ENCODE assay signal across 1 fruit fly cellular context in the genomic region with DNA sequence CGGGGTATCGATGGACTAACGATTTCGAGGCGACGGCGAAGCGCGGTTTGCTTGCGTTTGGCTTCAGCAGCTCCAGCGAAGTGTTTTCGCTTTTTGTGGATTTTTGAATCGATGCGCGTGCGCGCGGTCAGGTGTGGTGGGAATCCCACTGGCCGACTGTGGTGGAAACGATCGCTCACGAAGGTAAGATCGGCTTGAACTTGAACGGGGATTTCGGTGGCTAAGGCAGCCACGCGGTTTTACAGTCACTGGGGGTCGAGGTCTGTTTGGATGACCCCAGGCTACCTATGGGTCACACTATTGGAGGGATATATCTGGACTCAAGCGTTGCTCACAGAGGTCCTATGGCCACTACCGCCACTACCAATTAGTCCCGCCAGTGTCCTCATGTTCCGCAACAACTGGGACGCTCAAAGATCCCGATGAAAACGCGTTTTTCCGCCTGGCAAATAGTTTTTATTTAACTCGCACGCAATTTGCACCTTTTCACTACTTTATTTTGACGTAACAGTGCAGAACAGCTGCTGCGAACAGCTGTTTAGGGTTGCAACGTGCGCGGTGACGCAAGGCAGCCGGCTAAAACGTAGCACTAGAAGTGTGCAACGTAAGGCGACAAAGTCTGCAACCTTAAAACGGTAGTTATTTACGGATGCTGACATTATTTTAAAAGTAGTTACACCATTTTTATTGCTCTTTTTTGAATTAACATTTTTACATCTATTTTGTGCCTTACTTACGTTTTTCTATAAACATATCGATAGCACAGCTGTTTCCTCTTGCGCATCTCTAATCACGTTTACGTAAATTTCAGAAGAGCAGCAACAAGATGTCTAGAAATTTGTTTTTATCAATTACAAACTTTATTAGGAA.
TF ChIP-seq lines count a peak whose summit lies in the region.

A gene (minus strand): TSS at position 516 of the 870 bp plus-strand sequence.
A gene (plus strand): TSS at position 780 of the 870 bp plus-strand sequence.

TF ChIP-seq in whole organism, embryonic, 481 proteins besides CTCF, POLR2A, EP300 and RAD21 (continued from another document):
- TF ChIP-seq h (optimal IDR thresholded peaks at IDR 0.05; lab: Kevin White, UChicago) (no peak), CG17186 (GFP tag; optimal IDR thresholded peaks at IDR 0.05; lab: Kevin White, UChicago) (peak; percentile 78), ranshi (GFP tag; IDR thresholded peaks at IDR 0.05; lab: Robert Waterston, UW) (0 out of 2 replicates have a peak, but pooled peaks have one; percentile 41), sqz (GFP tag; optimal IDR thresholded peaks at IDR 0.05; lab: Kevin White, UChicago) (no peak), bab2 (GFP tag; optimal IDR thresholded peaks at IDR 0.05; lab: Kevin White, UChicago) (peak; percentile 71), CG5245 (GFP tag; optimal IDR thresholded peaks at IDR 0.05; lab: Kevin White, UChicago) (peak; percentile 70), cg (GFP tag; optimal IDR thresholded peaks at IDR 0.05; lab: Kevin White, UChicago) (no peak), Rfx (GFP tag; IDR thresholded peaks at IDR 0.05; lab: Robert Waterston, UW) (peak; percentile 81; the same call in 1 of the 2 replicates), CG6765 (GFP tag; optimal IDR thresholded peaks at IDR 0.05; lab: Kevin White, UChicago) (no peak), CG2875 (GFP tag; optimal IDR thresholded peaks at IDR 0.05; lab: Kevin White, UChicago) (no peak), CG8765 (GFP tag; IDR thresholded peaks at IDR 0.05; lab: Robert Waterston, UW) (peak; percentile 69), Chrac-16 (GFP tag; optimal IDR thresholded peaks at IDR 0.05; lab: Kevin White, UChicago) (peak; percentile 54), sr (GFP tag; IDR thresholded peaks at IDR 0.05; lab: Robert Waterston, UW) (peak; percentile 31; the same call in 1 of the 3 replicates), CG12744 (GFP tag; optimal IDR thresholded peaks at IDR 0.05; lab: Kevin White, UChicago) (no peak), slou (GFP tag; optimal IDR thresholded peaks at IDR 0.05; lab: Kevin White, UChicago) (peak; percentile 11), Hr3 (GFP tag; optimal IDR thresholded peaks at IDR 0.05; lab: Kevin White, UChicago) (no peak), CG7357 (GFP tag; IDR thresholded peaks at IDR 0.05; lab: Robert Waterston, UW) (peak; percentile 70; the same call in 2 of the 3 replicates), scrt (GFP tag; optimal IDR thresholded peaks at IDR 0.05; lab: Kevin White, UChicago) (peak; percentile 80), CG4360 (GFP tag; IDR thresholded peaks at IDR 0.05; lab: Robert Waterston, UW) (peak; percentile 47), ttk (GFP tag; IDR thresholded peaks at IDR 0.05; lab: Robert Waterston, UW) (peak; percentile 70), croc (GFP tag; conservative IDR thresholded peaks at IDR 0.05; lab: Robert Waterston, UW) (peak; percentile 71), CG14965 (GFP tag; optimal IDR thresholded peaks at IDR 0.05; lab: Kevin White, UChicago; ENCODE audit: borderline replicate concordance) (no peak), az2 (GFP tag; optimal IDR thresholded peaks at IDR 0.05; lab: Kevin White, UChicago) (peak; percentile 34), Atf-2 (GFP tag; optimal IDR thresholded peaks at IDR 0.05; lab: Kevin White, UChicago) (peak; percentile 25), CG14860 (GFP tag; IDR thresholded peaks at IDR 0.05; lab: Robert Waterston, UW; ENCODE audit: partially characterized antibody) (peak; percentile 55; the same call in 2 of the 3 replicates), CG43689 (GFP tag; IDR thresholded peaks at IDR 0.05; lab: Robert Waterston, UW) (peak; percentile 13; the same call in 1 of the 2 replicates), CG16779 (GFP tag; IDR thresholded peaks at IDR 0.05; lab: Robert Waterston, UW) (0 out of 2 replicates have a peak, but pooled peaks have one; percentile 9), CG12299 (tag; optimal IDR thresholded peaks at IDR 0.05; lab: Kevin White, UChicago) (no peak), so (GFP tag; IDR thresholded peaks at IDR 0.05; lab: Robert Waterston, UW) (0 out of 3 replicates have a peak, but pooled peaks have one; percentile 66), CG7839 (tag; optimal IDR thresholded peaks at IDR 0.05; lab: Kevin White, UChicago) (no peak), Ets97D (GFP tag; optimal IDR thresholded peaks at IDR 0.05; lab: Kevin White, UChicago) (peak; percentile 42), unc-4 (GFP tag; IDR thresholded peaks at IDR 0.05; lab: Robert Waterston, UW; ENCODE audit: partially characterized antibody) (peak; percentile 83), CG3847 (GFP tag; IDR thresholded peaks at IDR 0.05; lab: Robert Waterston, UW) (peak; percentile 34), nerfin-2 (GFP tag; IDR thresholded peaks at IDR 0.05; lab: Robert Waterston, UW; ENCODE audit: partially characterized antibody) (0 out of 2 replicates have a peak, but pooled peaks have one; percentile 13), CG4707 (GFP tag; optimal IDR thresholded peaks at IDR 0.05; lab: Kevin White, UChicago) (no peak), Gsc (GFP tag; IDR thresholded peaks at IDR 0.05; lab: Robert Waterston, UW) (peak; percentile 45; the same call in 1 of the 2 replicates), CG12942 (GFP tag; optimal IDR thresholded peaks at IDR 0.05; lab: Kevin White, UChicago) (no peak), oc (tag; optimal IDR thresholded peaks at IDR 0.05; lab: Kevin White, UChicago) (no peak), CG18262 (tag; optimal IDR thresholded peaks at IDR 0.05; lab: Kevin White, UChicago) (peak; percentile 74), sens-2 (GFP tag; IDR thresholded peaks at IDR 0.05; lab: Robert Waterston, UW) (no peak), fru (optimal IDR thresholded peaks at IDR 0.05; lab: Kevin White, UChicago) (no peak), dpn (GFP tag; optimal IDR thresholded peaks at IDR 0.05; lab: Kevin White, UChicago) (peak; percentile 45 to 68), pfk (GFP tag; optimal IDR thresholded peaks at IDR 0.05; lab: Kevin White, UChicago) (no peak), CG6791 (GFP tag; IDR thresholded peaks at IDR 0.05; lab: Robert Waterston, UW; ENCODE audit: partially characterized antibody) (peak; percentile 22; the same call in 1 of the 3 replicates), hb (GFP tag; IDR thresholded peaks at IDR 0.05; lab: Robert Waterston, UW; ENCODE audit: partially characterized antibody) (no peak), Med (GFP tag; lab: Kevin White, UChicago) (peak; percentile 94), CG15601 (tag; optimal IDR thresholded peaks at IDR 0.05; lab: Kevin White, UChicago) (no peak), fd3F (GFP tag; optimal IDR thresholded peaks at IDR 0.05; lab: Kevin White, UChicago) (no peak), CG12769 (tag; optimal IDR thresholded peaks at IDR 0.05; lab: Kevin White, UChicago) (peak; percentile 31), CG1233 (GFP tag; optimal IDR thresholded peaks at IDR 0.05; lab: Kevin White, UChicago) (no peak), CG15269 (tag; optimal IDR thresholded peaks at IDR 0.05; lab: Kevin White, UChicago) (no peak), Asciz (GFP tag; optimal IDR thresholded peaks at IDR 0.05; lab: Kevin White, UChicago) (no peak), Hsf (GFP tag; optimal IDR thresholded peaks at IDR 0.05; lab: Kevin White, UChicago) (peak; percentile 37), CG3838 (GFP tag; optimal IDR thresholded peaks at IDR 0.05; lab: Kevin White, UChicago) (no peak), klu (GFP tag; IDR thresholded peaks at IDR 0.05; lab: Robert Waterston, UW) (no peak; the same call in 1 of the 2 replicates), Sox100B (GFP tag; optimal IDR thresholded peaks at IDR 0.05; lab: Kevin White, UChicago) (peak; percentile 46), CG7786 (GFP tag; optimal IDR thresholded peaks at IDR 0.05; lab: Kevin White, UChicago) (no peak), bsh (GFP tag; optimal IDR thresholded peaks at IDR 0.05; lab: Kevin White, UChicago) (peak in 1 of 2 experiments; percentile 29), CG31365 (tag; optimal IDR thresholded peaks at IDR 0.05; lab: Kevin White, UChicago) (no peak), Lhr (GFP tag; optimal IDR thresholded peaks at IDR 0.05; lab: Kevin White, UChicago) (no peak), CG3163 (GFP tag; optimal IDR thresholded peaks at IDR 0.05; lab: Kevin White, UChicago) (no peak), wor (GFP tag; IDR thresholded peaks at IDR 0.05; lab: Robert Waterston, UW) (no peak), CG18619 (GFP tag; optimal IDR thresholded peaks at IDR 0.05; lab: Kevin White, UChicago) (no peak), gfzf (GFP tag; optimal IDR thresholded peaks at IDR 0.05; lab: Kevin White, UChicago) (peak; percentile 49), chinmo (GFP tag; IDR thresholded peaks at IDR 0.05; lab: Robert Waterston, UW; ENCODE audit: partially characterized antibody) (peak; percentile 52; the same call in 1 of the 4 replicates), Jarid2 (GFP tag; optimal IDR thresholded peaks at IDR 0.05; lab: Kevin White, UChicago) (no peak), grn (GFP tag; optimal IDR thresholded peaks at IDR 0.05; lab: Kevin White, UChicago) (no peak), phol (tag; optimal IDR thresholded peaks at IDR 0.05; lab: Kevin White, UChicago) (peak; percentile 74), CG13775 (GFP tag; optimal IDR thresholded peaks at IDR 0.05; lab: Kevin White, UChicago) (peak; percentile 40), NC2β (GFP tag; optimal IDR thresholded peaks at IDR 0.05; lab: Kevin White, UChicago) (peak; percentile 25), jumu (GFP tag; optimal IDR thresholded peaks at IDR 0.05; lab: Kevin White, UChicago) (peak; percentile 83), caup (GFP tag; optimal IDR thresholded peaks at IDR 0.05; lab: Kevin White, UChicago; ENCODE audit: severe bottlenecking) (peak; percentile 46), trh (GFP tag; optimal IDR thresholded peaks at IDR 0.05; lab: Kevin White, UChicago) (no peak), CG17328 (GFP tag; IDR thresholded peaks at IDR 0.05; lab: Robert Waterston, UW) (peak; percentile 41; the same call in 1 of the 2 replicates), CG33557 (GFP tag; optimal IDR thresholded peaks at IDR 0.05; lab: Kevin White, UChicago) (no peak), sens (GFP tag; lab: Kevin White, UChicago) (peak; percentile 94), Awh (GFP tag; IDR thresholded peaks at IDR 0.05; lab: Robert Waterston, UW) (peak; percentile 76), Meics (GFP tag; optimal IDR thresholded peaks at IDR 0.05; lab: Kevin White, UChicago) (no peak), Fer2 (tag; optimal IDR thresholded peaks at IDR 0.05; lab: Kevin White, UChicago) (peak; percentile 45), CG12391 (tag; optimal IDR thresholded peaks at IDR 0.05; lab: Kevin White, UChicago) (peak; percentile 48), cato (GFP tag; optimal IDR thresholded peaks at IDR 0.05; lab: Kevin White, UChicago; ENCODE audit: borderline replicate concordance) (no peak), pita (GFP tag; optimal IDR thresholded peaks at IDR 0.05; lab: Kevin White, UChicago) (no peak), Ptx1 (GFP tag; IDR thresholded peaks at IDR 0.05; lab: Robert Waterston, UW) (peak; percentile 86), CG8478 (optimal IDR thresholded peaks at IDR 0.05; lab: Kevin White, UChicago) (no peak)
